Worm (Caenorhabditis elegans) whole organism, mixed stage, embryonic: ENCODE measurements around the gene srbc-60.

Experiments used
- ceh-43 ChIP-seq: fragments of 200-800 bp; sonication (Bioruptor generic); optimal IDR thresholded peaks from 2 replicates; lab custom pipeline; 2018; ENCODE audit warnings: mild to moderate bottlenecking, missing genetic modification characterization, moderate library complexity, missing compliant biosample characterization
- mab-5 ChIP-seq: fragments of 150-350 bp; optimal IDR thresholded peaks from 2 replicates; lab custom pipeline; 2014; ENCODE audit warnings: missing biosample characterization, missing genetic modification characterization
- pha-4 ChIP-seq: fragments of 150-350 bp; optimal IDR thresholded peaks from 2 replicates; lab custom pipeline; 2018; ENCODE audit warnings: missing biosample characterization, missing genetic modification reagents, missing genetic modification characterization
- snpc-4 ChIP-seq: fragments of 150-350 bp; optimal IDR thresholded peaks from 2 replicates; lab custom pipeline; 2014; ENCODE audit warnings: missing biosample characterization, missing genetic modification characterization

ce11 chrV:762340-762739, 17.8 kb upstream of the srbc-60 start, which contains the start of gene srp-2:
- TF ChIP-seq mab-5 (tag; lab: Kevin White, UChicago) (no peak), pha-4 (tag; lab: Kevin White, UChicago) (no peak), snpc-4 (tag; lab: Kevin White, UChicago) (no peak), ceh-43 (GFP tag; lab: Kevin White, UChicago) (no peak)
